Worm (Caenorhabditis elegans) whole organism, L4 larva: ENCODE results near the gene grd-9.

Source experiments
- F37D6.2 ChIP-seq: sonication (generic microtip); optimal IDR thresholded peaks from 2 replicates; lab custom pipeline; 2016; ENCODE audit warnings: mild to moderate bottlenecking, missing genetic modification characterization, missing compliant biosample characterization
- ZK546.5 ChIP-seq, 2 experiments: sonication (generic microtip); optimal IDR thresholded peaks; 2 replicates each; lab custom pipeline; 2017; ENCODE audit warnings: missing biosample characterization in 2 of 2, missing genetic modification characterization in 2 of 2
- zag-1 ChIP-seq: fragments of 150-350 bp; optimal IDR thresholded peaks from 2 replicates; lab custom pipeline; 2014; ENCODE audit warnings: missing biosample characterization, missing genetic modification characterization

- TF ChIP-seq F37D6.2: no peak
- no peak for TF ChIP-seq ZK546.5 (tag; optimal IDR thresholded peaks at IDR 0.05; lab: Kevin White, UChicago)
- no peak for TF ChIP-seq zag-1
Measured at ce11 chrV:5907090-5907489, 12.0 kb downstream of the grd-9 start, which contains the start of gene C04E6.4.
